Worm (Caenorhabditis elegans) whole organism, early embryonic: ENCODE measurements around the gene pxl-1.

ENCODE experiments used
- B0310.2 ChIP-seq: sonication (generic microtip); optimal IDR thresholded peaks from 2 replicates; lab custom pipeline; 2016; ENCODE audit warnings: mild to moderate bottlenecking, missing genetic modification characterization, missing compliant biosample characterization
- ama-1 ChIP-seq: fragments of 150-350 bp; optimal IDR thresholded peaks from 2 replicates; lab custom pipeline; 2014
- ceh-13 ChIP-seq: fragments of 200-800 bp; sonication (Bioruptor generic); optimal IDR thresholded peaks from 2 replicates; lab custom pipeline; 2018; ENCODE audit warnings: mild to moderate bottlenecking, missing genetic modification characterization, missing compliant biosample characterization
- flt-1 ChIP-seq: fragments of 200-800 bp; sonication (Bioruptor generic); IDR thresholded peaks from 2 replicates; pipeline ENCODE4 v1.3.6; 2022; ENCODE audit warnings: missing genetic modification characterization, missing compliant biosample characterization
- hmbx-1 ChIP-seq: sonication (generic microtip); optimal IDR thresholded peaks from 2 replicates; lab custom pipeline; 2016; ENCODE audit warnings: mild to moderate bottlenecking, missing genetic modification characterization, missing compliant biosample characterization
- sea-1 ChIP-seq: fragments of 200-800 bp; sonication (Bioruptor generic); conservative IDR thresholded peaks from 2 replicates; pipeline ENCODE4 v1.3.6; 2022; ENCODE audit warnings: missing genetic modification characterization, missing compliant biosample characterization
- tbx-11 ChIP-seq: fragments of 200-800 bp; sonication (Bioruptor generic); IDR thresholded peaks from 2 replicates; pipeline ENCODE4 v1.3.6; 2022; ENCODE audit warnings: missing genetic modification characterization, missing compliant biosample characterization
- tra-4 ChIP-seq: sonication (generic microtip); optimal IDR thresholded peaks from 2 replicates; lab custom pipeline; 2017; ENCODE audit warnings: missing genetic modification characterization, missing compliant biosample characterization

- TF ChIP-seq ama-1 (no peak), sea-1 (GFP tag; lab: Robert Waterston, UW) (no peak), flt-1 (no peak), tbx-11 (GFP tag; lab: Robert Waterston, UW) (no peak), ceh-13 (no peak), hmbx-1 (tag; lab: Kevin White, UChicago) (no peak), tra-4 (tag; lab: Kevin White, UChicago) (no peak), B0310.2 (tag; lab: Kevin White, UChicago) (no peak)
Measured at ce11 chrIII:5908408-5908807, 12.6 kb upstream of the pxl-1 start, which contains the start of gene C28H8.3.
